Worm (Caenorhabditis elegans) whole organism, L4 larva: ENCODE measurements around the gene eri-3.

ENCODE experiments used
- D1046.2 ChIP-seq: fragments of 200-800 bp; sonication (Bioruptor generic); IDR thresholded peaks from 2 replicates; pipeline ENCODE4 v1.3.6; 2022; ENCODE audit warnings: missing genetic modification characterization, missing compliant biosample characterization
- ZK546.5 ChIP-seq, 2 experiments: sonication (generic microtip); optimal IDR thresholded peaks; 2 replicates each; lab custom pipeline; 2017; ENCODE audit warnings: missing biosample characterization in 2 of 2, missing genetic modification characterization in 2 of 2
- daf-8 ChIP-seq: fragments of 200-800 bp; sonication (Bioruptor generic); IDR thresholded peaks from 2 replicates; pipeline ENCODE4 v1.3.6; 2022; ENCODE audit warnings: missing genetic modification characterization, missing compliant biosample characterization
- egl-27 ChIP-seq: sonication (generic microtip); optimal IDR thresholded peaks from 3 replicates; lab custom pipeline; 2017; ENCODE audit warnings: missing biosample characterization, missing genetic modification reagents, missing genetic modification characterization
- lsy-2 ChIP-seq, 2 experiments: fragments of 150-350 bp in 1 of 2; sonication (generic microtip) in 1 of 2; optimal IDR thresholded peaks; 2 replicates each; lab custom pipeline; 2014 to 2017; ENCODE audit warnings: missing biosample characterization in 2 of 2, missing genetic modification characterization in 2 of 2
- nhr-10 ChIP-seq: fragments of 150-350 bp; optimal IDR thresholded peaks from 2 replicates; lab custom pipeline; 2014; ENCODE audit warnings: missing biosample characterization, missing genetic modification characterization
- spr-3 ChIP-seq: fragments of 200-800 bp; sonication (Bioruptor generic); optimal IDR thresholded peaks from 2 replicates; lab custom pipeline; 2018; ENCODE audit warnings: mild to moderate bottlenecking, missing genetic modification characterization, missing compliant biosample characterization
- unc-62 ChIP-seq, 3 experiments: fragments of 150-350 bp in 1 of 3; sonication (generic microtip); optimal IDR thresholded peaks in 2 of 3; peaks in 1 of 3; 1 replicate in 1 of 3; 2 replicates in 2 of 3; lab custom pipeline; 2014 to 2017; ENCODE audit warnings: missing biosample characterization in 3 of 3, missing genetic modification characterization in 3 of 3, missing genetic modification reagents in 3 of 3, missing genotype in 1 of 3
- ztf-11 ChIP-seq: fragments of 150-350 bp; optimal IDR thresholded peaks from 2 replicates; lab custom pipeline; 2014; ENCODE audit warnings: missing biosample characterization, missing genetic modification characterization

DNA sequence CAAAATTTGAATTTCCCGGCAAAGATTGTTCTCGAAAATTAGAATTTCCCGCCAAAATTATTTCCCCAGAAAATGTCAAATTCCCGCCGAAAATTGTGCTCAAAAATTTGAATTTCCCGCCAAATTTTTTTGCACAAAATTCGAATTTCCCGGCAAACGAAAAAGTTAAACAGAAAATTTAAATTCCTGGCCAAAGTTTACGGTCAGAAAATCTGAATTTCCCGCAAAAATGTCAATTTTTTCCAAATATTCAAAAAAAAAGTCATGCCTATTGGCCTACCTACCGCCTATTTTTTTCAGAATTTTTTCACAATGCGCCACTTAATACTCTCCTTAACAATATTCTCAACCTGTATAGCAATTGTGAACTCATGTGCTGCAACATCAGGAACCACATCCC lies 40.5 kb upstream of the eri-3 start, which contains the start of gene K02E7.1:
- no peak for TF ChIP-seq nhr-10 (tag; lab: Kevin White, UChicago)
- no peak for TF ChIP-seq lsy-2 (tag; optimal IDR thresholded peaks at IDR 0.05; lab: Kevin White, UChicago)
- no peak for TF ChIP-seq ZK546.5 (tag; optimal IDR thresholded peaks at IDR 0.05; lab: Kevin White, UChicago)
- TF ChIP-seq D1046.2 (GFP tag; lab: Robert Waterston, UW): no peak
- no peak for TF ChIP-seq daf-8
- no peak for TF ChIP-seq spr-3
- TF ChIP-seq egl-27: no peak
- TF ChIP-seq unc-62 (GFP tag; optimal IDR thresholded peaks at IDR 0.05 in 1 of 2; lab: Kevin White, UChicago): no peak
- no peak for TF ChIP-seq unc-62 (tag; optimal IDR thresholded peaks at IDR 0.05; lab: Kevin White, UChicago)
- TF ChIP-seq ztf-11 (tag; lab: Kevin White, UChicago): no peak
